Fruit fly (Drosophila melanogaster) whole organism, embryonic: ENCODE results near the gene pall.
A peak's percentile ranks its signal among the peaks of the same experiment; 100 is the strongest.

ENCODE experiments used
- Asciz ChIP-seq: fragments of 200-800 bp; sonication (Bioruptor generic); optimal IDR thresholded peaks from 2 replicates; lab custom pipeline; 2017; ENCODE audit warnings: missing biosample characterization, mild to moderate bottlenecking, missing genetic modification characterization, missing genetic modification reagents
- BtbVII ChIP-seq: fragments of 200-800 bp; sonication (Bioruptor generic); optimal IDR thresholded peaks from 3 replicates; lab custom pipeline; 2017; ENCODE audit warnings: missing biosample characterization, mild to moderate bottlenecking, missing genetic modification characterization
- CG10321 ChIP-seq: fragments of 200-800 bp; sonication (Bioruptor generic); IDR thresholded peaks from 2 replicates; pipeline ENCODE4 v1.3.6; 2022; ENCODE audit warnings: missing biosample characterization, missing genetic modification characterization
- CG11696 ChIP-seq: fragments of 200-800 bp; sonication (Bioruptor generic); IDR thresholded peaks from 2 replicates; pipeline ENCODE4 v1.3.6; 2022; ENCODE audit warnings: missing biosample characterization, missing genetic modification characterization
- CG12104 ChIP-seq: fragments of 200-800 bp; sonication (Bioruptor generic); optimal IDR thresholded peaks from 3 replicates; lab custom pipeline; 2016; ENCODE audit warnings: missing biosample characterization, missing genetic modification characterization
- CG12391 ChIP-seq: fragments of 200-800 bp; sonication (Bioruptor generic); optimal IDR thresholded peaks from 3 replicates; lab custom pipeline; 2018; ENCODE audit warnings: missing biosample characterization, mild to moderate bottlenecking, missing genetic modification characterization, moderate library complexity
- CG13424 ChIP-seq: fragments of 200-800 bp; sonication (Bioruptor generic); optimal IDR thresholded peaks from 2 replicates; lab custom pipeline; 2019; ENCODE audit warnings: missing biosample characterization, mild to moderate bottlenecking, missing genetic modification characterization, moderate library complexity
- CG14014 ChIP-seq: fragments of 200-800 bp; sonication (Bioruptor generic); IDR thresholded peaks from 2 replicates; pipeline ENCODE4 v1.3.6; 2022; ENCODE audit warnings: missing biosample characterization, missing genetic modification characterization
- CG14050 ChIP-seq: fragments of 200-800 bp; sonication (Bioruptor generic); IDR thresholded peaks from 3 replicates; pipeline ENCODE4 v1.3.6; 2022; ENCODE audit warnings: missing biosample characterization, missing genetic modification characterization
- CG16779 ChIP-seq: fragments of 200-800 bp; sonication (Bioruptor generic); IDR thresholded peaks from 2 replicates; pipeline ENCODE4 v1.3.6; 2022; ENCODE audit warnings: missing biosample characterization, missing genetic modification characterization
- CG17829 ChIP-seq: fragments of 200-800 bp; optimal IDR thresholded peaks from 2 replicates; lab custom pipeline; 2019; ENCODE audit warnings: missing biosample characterization, mild to moderate bottlenecking, missing genetic modification characterization, moderate library complexity
- CG18599 ChIP-seq: fragments of 200-800 bp; sonication (Bioruptor generic); optimal IDR thresholded peaks from 3 replicates; lab custom pipeline; 2017; ENCODE audit warnings: missing biosample characterization, missing genetic modification characterization, mild to moderate bottlenecking, moderate library complexity, missing genetic modification reagents
- CG31388 ChIP-seq: fragments of 200-800 bp; sonication (Bioruptor generic); optimal IDR thresholded peaks from 2 replicates; lab custom pipeline; 2016; ENCODE audit warnings: missing biosample characterization, missing genetic modification characterization
- CG3838 ChIP-seq: fragments of 200-800 bp; sonication (Bioruptor generic); optimal IDR thresholded peaks from 3 replicates; lab custom pipeline; 2016; ENCODE audit warnings: missing biosample characterization, missing genetic modification characterization
- CG42726 ChIP-seq: fragments of 200-800 bp; sonication (Bioruptor generic); IDR thresholded peaks from 2 replicates; pipeline ENCODE4 v1.3.6; 2022; ENCODE audit warnings: missing biosample characterization, missing genetic modification characterization; ENCODE audit not compliant: partially characterized antibody
- CG4282 ChIP-seq: fragments of 200-800 bp; sonication (Bioruptor generic); optimal IDR thresholded peaks from 2 replicates; lab custom pipeline; 2016; ENCODE audit warnings: missing biosample characterization, missing genetic modification characterization
- CG6254 ChIP-seq: fragments of 200-800 bp; sonication (Bioruptor generic); optimal IDR thresholded peaks from 3 replicates; lab custom pipeline; 2017; ENCODE audit warnings: mild to moderate bottlenecking, missing biosample characterization, missing genetic modification reagents, missing genetic modification characterization
- CG6765 ChIP-seq: fragments of 200-800 bp; sonication (Bioruptor generic); optimal IDR thresholded peaks from 3 replicates; lab custom pipeline; 2017; ENCODE audit warnings: missing biosample characterization, mild to moderate bottlenecking, missing genetic modification characterization
- CG6813 ChIP-seq: fragments of 200-800 bp; sonication (Bioruptor generic); optimal IDR thresholded peaks from 2 replicates; lab custom pipeline; 2017; ENCODE audit warnings: missing biosample characterization, missing genetic modification characterization, mild to moderate bottlenecking, moderate library complexity, missing genetic modification reagents
- CG7745 ChIP-seq: fragments of 200-800 bp; sonication (Bioruptor generic); optimal IDR thresholded peaks from 2 replicates; lab custom pipeline; 2018; ENCODE audit warnings: missing biosample characterization, mild to moderate bottlenecking, missing genetic modification characterization, moderate library complexity
- D ChIP-seq, 2 experiments: fragments of 200-800 bp in 1 of 2; fragments of >200 bp in 1 of 2; sonication (Bioruptor generic) in 1 of 2; optimal IDR thresholded peaks; 2 replicates in 1 of 2; 3 replicates in 1 of 2; lab custom pipeline; 2017; ENCODE audit warnings: mild to moderate bottlenecking in 1 of 2, missing biosample characterization in 1 of 2, missing genetic modification characterization in 1 of 2, missing genetic modification reagents in 1 of 2
- Dbx ChIP-seq: fragments of 200-800 bp; sonication (Bioruptor generic); IDR thresholded peaks from 3 replicates; pipeline ENCODE4 v1.3.6; 2022; ENCODE audit warnings: missing biosample characterization, missing genetic modification characterization
- ERR ChIP-seq: fragments of 200-800 bp; sonication (Bioruptor generic); optimal IDR thresholded peaks from 2 replicates; lab custom pipeline; 2016; ENCODE audit warnings: missing biosample characterization, missing genetic modification characterization
- Fer3 ChIP-seq: fragments of 200-800 bp; sonication (Bioruptor generic); optimal IDR thresholded peaks from 2 replicates; lab custom pipeline; 2018; ENCODE audit warnings: missing biosample characterization, mild to moderate bottlenecking, missing genetic modification characterization, moderate library complexity
- Jarid2 ChIP-seq: fragments of 200-800 bp; sonication (Bioruptor generic); optimal IDR thresholded peaks from 3 replicates; lab custom pipeline; 2017; ENCODE audit warnings: mild to moderate bottlenecking, missing biosample characterization, missing genetic modification reagents, missing genetic modification characterization
- Lhr ChIP-seq: fragments of 200-800 bp; sonication (Bioruptor generic); optimal IDR thresholded peaks from 3 replicates; lab custom pipeline; 2017; ENCODE audit warnings: mild to moderate bottlenecking, missing biosample characterization, missing genetic modification reagents, missing genetic modification characterization
- Nf-YB ChIP-seq: fragments of 200-800 bp; sonication (Bioruptor generic); optimal IDR thresholded peaks from 3 replicates; lab custom pipeline; 2019; ENCODE audit warnings: missing biosample characterization, mild to moderate bottlenecking, missing genetic modification characterization, moderate library complexity
- Nf-YC ChIP-seq: fragments of 200-800 bp; optimal IDR thresholded peaks from 3 replicates; lab custom pipeline; 2019; ENCODE audit warnings: missing biosample characterization, mild to moderate bottlenecking, missing genetic modification characterization, moderate library complexity
- Six4 ChIP-seq: fragments of 200-800 bp; sonication (Bioruptor generic); optimal IDR thresholded peaks from 2 replicates; lab custom pipeline; 2016; ENCODE audit warnings: missing biosample characterization, missing genetic modification characterization
- Sry-β ChIP-seq: fragments of 200-800 bp; sonication (Bioruptor generic); optimal IDR thresholded peaks from 2 replicates; lab custom pipeline; 2018; ENCODE audit warnings: missing biosample characterization, mild to moderate bottlenecking, missing genetic modification characterization, moderate library complexity
- abd-A ChIP-seq: fragments of 200-800 bp; sonication (Bioruptor generic); optimal IDR thresholded peaks from 3 replicates; lab custom pipeline; 2019; ENCODE audit warnings: missing biosample characterization, mild to moderate bottlenecking, missing genetic modification characterization, moderate library complexity
- ara ChIP-seq: fragments of 200-800 bp; sonication (Bioruptor generic); IDR thresholded peaks from 2 replicates; pipeline ENCODE4 v1.3.6; 2022; ENCODE audit warnings: missing biosample characterization, missing genetic modification characterization
- dmrt11E ChIP-seq: fragments of 200-800 bp; sonication (Bioruptor generic); optimal IDR thresholded peaks from 3 replicates; lab custom pipeline; 2018; ENCODE audit warnings: missing biosample characterization, mild to moderate bottlenecking, missing genetic modification characterization, moderate library complexity
- dmrt99B ChIP-seq: fragments of 200-800 bp; sonication (Bioruptor generic); optimal IDR thresholded peaks from 2 replicates; lab custom pipeline; 2018; ENCODE audit warnings: missing biosample characterization, mild to moderate bottlenecking, missing genetic modification characterization, moderate library complexity
- ewg ChIP-seq: fragments of 200-800 bp; sonication (Bioruptor generic); optimal IDR thresholded peaks from 3 replicates; lab custom pipeline; 2017; ENCODE audit warnings: mild to moderate bottlenecking, missing biosample characterization, missing genetic modification reagents, missing genetic modification characterization
- fd96Cb ChIP-seq: fragments of 200-800 bp; sonication (Bioruptor generic); optimal IDR thresholded peaks from 2 replicates; lab custom pipeline; 2018; ENCODE audit warnings: missing biosample characterization, mild to moderate bottlenecking, missing genetic modification characterization, moderate library complexity
- gro ChIP-seq: fragments of 200-800 bp; sonication (Bioruptor generic); optimal IDR thresholded peaks from 2 replicates; lab custom pipeline; 2016; ENCODE audit warnings: missing biosample characterization, missing genetic modification characterization
- insv ChIP-seq, 2 experiments: fragments of 200-800 bp; sonication (Bioruptor generic); optimal IDR thresholded peaks; 3 replicates each; lab custom pipeline; 2016 to 2018; ENCODE audit warnings: missing biosample characterization in 2 of 2, missing genetic modification characterization in 2 of 2
- jumu ChIP-seq: fragments of 200-800 bp; sonication (Bioruptor generic); optimal IDR thresholded peaks from 3 replicates; lab custom pipeline; 2016; ENCODE audit warnings: missing biosample characterization, missing genetic modification characterization
- lola ChIP-seq, 3 experiments: fragments of >200 bp in 2 of 3; fragments of 200-800 bp in 1 of 3; sonication (Bioruptor generic) in 1 of 3; optimal IDR thresholded peaks; 2 replicates each; lab custom pipeline; 2017 to 2019; ENCODE audit warnings: missing biosample characterization in 3 of 3, missing genetic modification characterization in 3 of 3, mild to moderate bottlenecking in 1 of 3, moderate library complexity in 1 of 3
- oc ChIP-seq: fragments of 200-800 bp; sonication (Bioruptor generic); optimal IDR thresholded peaks from 2 replicates; lab custom pipeline; 2018; ENCODE audit warnings: missing biosample characterization, mild to moderate bottlenecking, missing genetic modification characterization, moderate library complexity
- phol ChIP-seq: fragments of 200-800 bp; sonication (Bioruptor generic); optimal IDR thresholded peaks from 3 replicates; lab custom pipeline; 2018; ENCODE audit warnings: missing biosample characterization, mild to moderate bottlenecking, missing genetic modification characterization, moderate library complexity
- pum ChIP-seq: fragments of 200-800 bp; sonication (Bioruptor generic); optimal IDR thresholded peaks from 2 replicates; lab custom pipeline; 2016; ENCODE audit warnings: missing biosample characterization, missing genetic modification characterization
- sd ChIP-seq: fragments of 200-800 bp; sonication (Bioruptor generic); optimal IDR thresholded peaks from 3 replicates; lab custom pipeline; 2018; ENCODE audit warnings: missing biosample characterization, mild to moderate bottlenecking, missing genetic modification characterization, moderate library complexity
- tgo ChIP-seq: fragments of 200-800 bp; sonication (Bioruptor generic); IDR thresholded peaks from 3 replicates; pipeline ENCODE4 v1.3.6; 2022; ENCODE audit warnings: missing biosample characterization, missing genetic modification characterization
- vfl ChIP-seq: fragments of 200-800 bp; sonication (Bioruptor generic); optimal IDR thresholded peaks from 2 replicates; lab custom pipeline; 2016; ENCODE audit warnings: missing biosample characterization, missing genetic modification characterization
- wek ChIP-seq: fragments of 200-800 bp; sonication (Bioruptor generic); optimal IDR thresholded peaks from 3 replicates; lab custom pipeline; 2018; ENCODE audit warnings: missing biosample characterization, mild to moderate bottlenecking, missing genetic modification characterization, moderate library complexity

The pall gene

DNA sequence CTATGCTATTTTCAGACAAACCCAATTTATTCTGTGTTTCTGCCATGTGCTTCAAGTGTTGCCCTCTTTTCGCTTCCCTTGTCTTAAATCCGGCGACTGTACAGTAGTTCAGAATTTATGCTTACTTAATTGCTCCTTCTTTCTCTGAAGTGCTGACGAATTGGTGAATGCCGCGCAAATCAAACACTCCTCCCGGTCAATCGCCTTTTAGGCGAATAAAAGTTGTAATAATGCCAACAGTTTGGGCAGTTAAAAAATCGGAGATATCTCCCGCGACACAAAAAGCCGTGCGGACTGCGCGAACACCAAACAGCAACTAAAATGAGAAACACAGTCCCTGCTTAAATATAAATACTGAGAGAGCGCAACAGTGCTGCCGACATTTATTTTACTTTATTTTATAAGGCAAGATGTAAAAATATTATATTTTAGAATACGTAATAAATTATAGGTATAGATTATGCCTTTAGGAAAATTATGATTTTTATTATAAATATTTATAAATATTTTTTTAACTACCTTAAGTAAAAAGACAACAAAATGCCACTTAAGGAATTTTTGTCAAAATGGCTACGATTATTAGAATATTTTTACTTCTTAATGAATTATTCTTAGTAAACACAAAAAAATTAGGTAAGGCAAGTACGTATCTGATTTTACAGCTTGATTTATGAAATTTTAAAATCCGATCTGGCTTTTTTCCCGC lies 17.6 kb upstream of the pall start, which contains the start of gene path (continued):
- TF ChIP-seq dmrt11E (tag; lab: Kevin White, UChicago) (peak; percentile 50), BtbVII (GFP tag; lab: Kevin White, UChicago) (peak; percentile 39), CG6813 (GFP tag; lab: Kevin White, UChicago) (no peak), lola (GFP tag; optimal IDR thresholded peaks at IDR 0.05; lab: Kevin White, UChicago) (peak in 1 of 3 experiments; percentile 39), CG11696 (GFP tag; lab: Robert Waterston, UW) (peak; percentile 45; the same call in 1 of the 2 replicates), tgo (GFP tag; lab: Robert Waterston, UW) (peak; percentile 42), jumu (GFP tag; lab: Kevin White, UChicago) (no peak), oc (peak; percentile 6), Nf-YB (GFP tag; lab: Kevin White, UChicago) (peak; percentile 10), wek (no peak), Six4 (GFP tag; lab: Kevin White, UChicago) (peak; percentile 41), Jarid2 (GFP tag; lab: Kevin White, UChicago) (peak; percentile 100), dmrt99B (tag; lab: Kevin White, UChicago) (peak; percentile 64), CG10321 (GFP tag; lab: Robert Waterston, UW) (0 out of 2 replicates have a peak, but pooled peaks have one; percentile 6), abd-A (tag; lab: Kevin White, UChicago) (peak; percentile 65), CG3838 (GFP tag; lab: Kevin White, UChicago) (no peak), gro (GFP tag; lab: Kevin White, UChicago) (no peak), ara (GFP tag; lab: Robert Waterston, UW) (0 out of 2 replicates have a peak, but pooled peaks have one; percentile 20), Dbx (GFP tag; lab: Robert Waterston, UW) (peak; percentile 58; the same call in 1 of the 3 replicates), phol (tag; lab: Kevin White, UChicago) (peak; percentile 66), sd (peak; percentile 1), CG13424 (peak; percentile 57), CG6254 (GFP tag; lab: Kevin White, UChicago) (peak; percentile 22), Lhr (GFP tag; lab: Kevin White, UChicago) (no peak), D (optimal IDR thresholded peaks at IDR 0.05; lab: Kevin White, UChicago) (no peak), D (GFP tag; optimal IDR thresholded peaks at IDR 0.05; lab: Kevin White, UChicago) (peak; percentile 36), vfl (GFP tag; lab: Kevin White, UChicago) (no peak), ewg (peak; percentile 13), CG14050 (GFP tag; lab: Robert Waterston, UW) (peak; percentile 20; the same call in 2 of the 3 replicates), CG18599 (GFP tag; lab: Kevin White, UChicago) (peak; percentile 62), CG12104 (GFP tag; lab: Kevin White, UChicago) (peak; percentile 66), CG31388 (GFP tag; lab: Kevin White, UChicago) (no peak), CG42726 (GFP tag; lab: Robert Waterston, UW) (peak; percentile 58; the same call in 1 of the 2 replicates), pum (GFP tag; lab: Kevin White, UChicago) (no peak), fd96Cb (peak; percentile 50), CG4282 (GFP tag; lab: Kevin White, UChicago) (peak; percentile 38), Sry-β (GFP tag; lab: Kevin White, UChicago) (peak; percentile 94), ERR (GFP tag; lab: Kevin White, UChicago) (no peak), CG12391 (peak; percentile 55), CG16779 (GFP tag; lab: Robert Waterston, UW) (no peak), Asciz (peak; percentile 46), CG14014 (GFP tag; lab: Robert Waterston, UW) (peak; percentile 17; the same call in 1 of the 2 replicates), Nf-YC (peak; percentile 48), insv (GFP tag; optimal IDR thresholded peaks at IDR 0.05; lab: Kevin White, UChicago) (peak in 1 of 2 experiments; percentile 10), CG17829 (tag; lab: Kevin White, UChicago) (peak; percentile 78), CG6765 (GFP tag; lab: Kevin White, UChicago) (peak; percentile 52), Fer3 (tag; lab: Kevin White, UChicago) (peak; percentile 34), CG7745 (tag; lab: Kevin White, UChicago) (no peak)
